Fruit fly (Drosophila melanogaster) whole organism, prepupa: Measurements from ENCODE around the gene NK7.1.
A peak's percentile ranks its signal among the peaks of the same experiment; 100 is the strongest.

Experiments used
- Blimp-1 ChIP-seq: fragments of 200-800 bp; sonication (Bioruptor generic); optimal IDR thresholded peaks from 3 replicates; lab custom pipeline; 2017; ENCODE audit warnings: missing biosample characterization, missing genetic modification characterization, mild to moderate bottlenecking, moderate library complexity, missing genetic modification reagents
- CG10631 ChIP-seq: fragments of 200-800 bp; sonication (Bioruptor generic); optimal IDR thresholded peaks from 2 replicates; lab custom pipeline; 2016; ENCODE audit warnings: missing biosample characterization, missing genetic modification characterization
- CG11294 ChIP-seq: fragments of 200-800 bp; sonication (Bioruptor generic); IDR thresholded peaks from 2 replicates; pipeline ENCODE4 v1.3.6; 2022; ENCODE audit warnings: missing biosample characterization, missing genetic modification characterization
- CG11902 ChIP-seq: fragments of 200-800 bp; sonication (Bioruptor generic); optimal IDR thresholded peaks from 3 replicates; lab custom pipeline; 2016; ENCODE audit warnings: missing biosample characterization, missing genetic modification characterization
- CG15336 ChIP-seq: fragments of 200-800 bp; sonication (Bioruptor generic); IDR thresholded peaks from 2 replicates; pipeline ENCODE4 v1.3.6; 2022; ENCODE audit warnings: missing biosample characterization, missing genetic modification characterization
- CG31627 ChIP-seq: fragments of 200-800 bp; sonication (Bioruptor generic); optimal IDR thresholded peaks from 3 replicates; lab custom pipeline; 2016; ENCODE audit warnings: missing biosample characterization, missing genetic modification characterization
- CG32006 ChIP-seq: fragments of 200-800 bp; sonication (Bioruptor generic); optimal IDR thresholded peaks from 3 replicates; lab custom pipeline; 2017; ENCODE audit warnings: missing biosample characterization, mild to moderate bottlenecking, missing genetic modification characterization
- CG34406 ChIP-seq: fragments of 200-800 bp; sonication (Bioruptor generic); optimal IDR thresholded peaks from 3 replicates; lab custom pipeline; 2016; ENCODE audit warnings: missing biosample characterization, missing genetic modification characterization
- CG3919 ChIP-seq: fragments of 200-800 bp; sonication (Bioruptor generic); optimal IDR thresholded peaks from 3 replicates; lab custom pipeline; 2016; ENCODE audit warnings: missing biosample characterization, missing genetic modification characterization
- CG4318 ChIP-seq: fragments of 200-800 bp; sonication (Bioruptor generic); optimal IDR thresholded peaks from 3 replicates; lab custom pipeline; 2017; ENCODE audit warnings: missing biosample characterization, mild to moderate bottlenecking, missing genetic modification characterization
- CG6163 ChIP-seq: fragments of 200-800 bp; sonication (Bioruptor generic); IDR thresholded peaks from 3 replicates; pipeline ENCODE4 v1.3.6; 2022; ENCODE audit warnings: missing biosample characterization, missing genetic modification characterization
- CG6276 ChIP-seq: fragments of 200-800 bp; sonication (Bioruptor generic); optimal IDR thresholded peaks from 2 replicates; lab custom pipeline; 2017; ENCODE audit warnings: missing biosample characterization, mild to moderate bottlenecking, missing genetic modification characterization
- CG6808 ChIP-seq: fragments of 200-800 bp; sonication (Bioruptor generic); optimal IDR thresholded peaks from 3 replicates; lab custom pipeline; 2017; ENCODE audit warnings: missing biosample characterization, missing genetic modification characterization, mild to moderate bottlenecking, moderate library complexity, missing genetic modification reagents
- CG6854 ChIP-seq: fragments of 200-800 bp; sonication (Bioruptor generic); optimal IDR thresholded peaks from 2 replicates; lab custom pipeline; 2017; ENCODE audit warnings: missing biosample characterization, mild to moderate bottlenecking, missing genetic modification characterization
- CG7368 ChIP-seq: fragments of 200-800 bp; sonication (Bioruptor generic); optimal IDR thresholded peaks from 3 replicates; lab custom pipeline; 2016; ENCODE audit warnings: missing biosample characterization, missing genetic modification characterization
- CG8119 ChIP-seq: fragments of 200-800 bp; sonication (Bioruptor generic); IDR thresholded peaks from 3 replicates; pipeline ENCODE4 v1.3.6; 2022; ENCODE audit warnings: missing biosample characterization, missing genetic modification characterization
- CG8319 ChIP-seq: fragments of 200-800 bp; sonication (Bioruptor generic); optimal IDR thresholded peaks from 3 replicates; lab custom pipeline; 2016; ENCODE audit warnings: missing biosample characterization, missing genetic modification characterization
- CG9139 ChIP-seq: fragments of 200-800 bp; sonication (Bioruptor generic); optimal IDR thresholded peaks from 3 replicates; lab custom pipeline; 2017; ENCODE audit warnings: missing biosample characterization, mild to moderate bottlenecking, missing genetic modification characterization
- Eip75B ChIP-seq: fragments of 200-800 bp; sonication (Bioruptor generic); optimal IDR thresholded peaks from 3 replicates; lab custom pipeline; 2016; ENCODE audit warnings: missing biosample characterization, missing genetic modification characterization
- Eip78C ChIP-seq: fragments of 200-800 bp; sonication (Bioruptor generic); peaks from one replicate; lab custom pipeline; 2016; ENCODE audit warnings: missing biosample characterization, missing genetic modification characterization
- Eip93F ChIP-seq: fragments of 200-800 bp; sonication (Bioruptor generic); optimal IDR thresholded peaks from 2 replicates; lab custom pipeline; 2016; ENCODE audit warnings: missing biosample characterization, mild to moderate bottlenecking, missing genetic modification characterization
- Gug ChIP-seq: fragments of 200-800 bp; sonication (Bioruptor generic); IDR thresholded peaks from 2 replicates; pipeline ENCODE4 v1.3.6; 2022; ENCODE audit warnings: missing biosample characterization, missing genetic modification characterization
- Hr39 ChIP-seq: fragments of 200-800 bp; sonication (Bioruptor generic); optimal IDR thresholded peaks from 2 replicates; lab custom pipeline; 2016; ENCODE audit warnings: missing biosample characterization, missing genetic modification characterization
- Hr4 ChIP-seq: fragments of 200-800 bp; sonication (Bioruptor generic); optimal IDR thresholded peaks from 3 replicates; lab custom pipeline; 2016; ENCODE audit warnings: missing biosample characterization, missing genetic modification characterization
- Lpt ChIP-seq: fragments of 200-800 bp; sonication (Bioruptor generic); optimal IDR thresholded peaks from 3 replicates; lab custom pipeline; 2016; ENCODE audit warnings: missing biosample characterization, missing genetic modification characterization
- Met ChIP-seq: fragments of 200-800 bp; sonication (Bioruptor generic); optimal IDR thresholded peaks from 3 replicates; lab custom pipeline; 2016; ENCODE audit warnings: missing biosample characterization, missing genetic modification characterization
- OdsH ChIP-seq: fragments of 200-800 bp; sonication (Bioruptor generic); optimal IDR thresholded peaks from 3 replicates; lab custom pipeline; 2016; ENCODE audit warnings: missing biosample characterization, missing genetic modification characterization
- Sox102F ChIP-seq: fragments of 200-800 bp; sonication (Bioruptor generic); optimal IDR thresholded peaks from 2 replicates; lab custom pipeline; 2016; ENCODE audit warnings: missing biosample characterization, mild to moderate bottlenecking, missing genetic modification characterization
- achi ChIP-seq: fragments of 200-800 bp; sonication (Bioruptor generic); optimal IDR thresholded peaks from 3 replicates; lab custom pipeline; 2016; ENCODE audit warnings: missing biosample characterization, missing genetic modification characterization
- acj6 ChIP-seq: fragments of 200-800 bp; sonication (Bioruptor generic); optimal IDR thresholded peaks from 3 replicates; lab custom pipeline; 2016; ENCODE audit warnings: missing biosample characterization, missing genetic modification characterization
- cyc ChIP-seq: fragments of 200-800 bp; sonication (Bioruptor generic); optimal IDR thresholded peaks from 3 replicates; lab custom pipeline; 2016; ENCODE audit warnings: missing biosample characterization, missing genetic modification characterization
- dsx ChIP-seq: fragments of 200-800 bp; optimal IDR thresholded peaks from 3 replicates; lab custom pipeline; 2019; ENCODE audit warnings: missing biosample characterization, mild to moderate bottlenecking, missing genetic modification characterization, moderate library complexity; ENCODE audit not compliant: poor library complexity, severe bottlenecking
- eg ChIP-seq: fragments of 200-800 bp; sonication (Bioruptor generic); IDR thresholded peaks from 3 replicates; pipeline ENCODE4 v1.3.6; 2022; ENCODE audit warnings: missing biosample characterization, missing genetic modification characterization
- esn ChIP-seq: fragments of 200-800 bp; sonication (Bioruptor generic); optimal IDR thresholded peaks from 2 replicates; lab custom pipeline; 2016; ENCODE audit warnings: missing biosample characterization, mild to moderate bottlenecking, missing genetic modification characterization, moderate library complexity
- fkh ChIP-seq: fragments of 200-800 bp; sonication (Bioruptor generic); optimal IDR thresholded peaks from 3 replicates; lab custom pipeline; 2017; ENCODE audit warnings: missing biosample characterization, mild to moderate bottlenecking, missing genetic modification characterization, moderate library complexity
- net ChIP-seq: fragments of 200-800 bp; sonication (Bioruptor generic); optimal IDR thresholded peaks from 3 replicates; lab custom pipeline; 2016; ENCODE audit warnings: missing biosample characterization, missing genetic modification characterization
- pdm3 ChIP-seq: fragments of 200-800 bp; sonication (Bioruptor generic); optimal IDR thresholded peaks from 3 replicates; lab custom pipeline; 2016; ENCODE audit warnings: missing biosample characterization, missing genetic modification characterization
- ss ChIP-seq, 2 experiments: fragments of 200-800 bp; sonication (Bioruptor generic); optimal IDR thresholded peaks; 2 replicates in 1 of 2; 3 replicates in 1 of 2; lab custom pipeline; 2017 to 2018; ENCODE audit warnings: mild to moderate bottlenecking in 2 of 2, missing biosample characterization in 2 of 2, missing genetic modification characterization in 2 of 2, moderate library complexity in 1 of 2
- svp ChIP-seq: fragments of 200-800 bp; sonication (Bioruptor generic); peaks from one replicate; lab custom pipeline; 2016; ENCODE audit warnings: missing biosample characterization, missing genetic modification characterization
- topi ChIP-seq: fragments of 200-800 bp; sonication (Bioruptor generic); optimal IDR thresholded peaks from 3 replicates; lab custom pipeline; 2016; ENCODE audit warnings: missing biosample characterization, missing genetic modification characterization
- vri ChIP-seq: fragments of 200-800 bp; sonication (Bioruptor generic); optimal IDR thresholded peaks from 3 replicates; lab custom pipeline; 2016; ENCODE audit warnings: missing biosample characterization, mild to moderate bottlenecking, missing genetic modification characterization

NK7.1 gene

dm6 chr3R:14289958-14290835 is 82.6 kb downstream of the NK7.1 start (continued):
- TF ChIP-seq CG31627 (GFP tag; lab: Kevin White, UChicago), result peak; percentile 40
- no peak for TF ChIP-seq CG6854
- TF ChIP-seq CG6163 (GFP tag; lab: Robert Waterston, UW), result peak; percentile 55
- TF ChIP-seq CG7368 (GFP tag; lab: Kevin White, UChicago), result no peak
- TF ChIP-seq eg (GFP tag; lab: Robert Waterston, UW), result 0 out of 3 replicates have a peak, but pooled peaks have one; percentile 36
- peak; percentile 79 for TF ChIP-seq svp (GFP tag; lab: Kevin White, UChicago)
- TF ChIP-seq CG11294 (GFP tag; lab: Robert Waterston, UW), result no peak
- TF ChIP-seq dsx (GFP tag; lab: Kevin White, UChicago), result peak; percentile 6
- TF ChIP-seq CG32006 (GFP tag; lab: Kevin White, UChicago), result peak; percentile 81
- TF ChIP-seq vri, result peak; percentile 82
- TF ChIP-seq Eip93F (GFP tag; lab: Kevin White, UChicago), result peak; percentile 64
- TF ChIP-seq net (GFP tag; lab: Kevin White, UChicago), result peak; percentile 39
- peak; percentile 28 for TF ChIP-seq Lpt (GFP tag; lab: Kevin White, UChicago)
- TF ChIP-seq CG9139 (GFP tag; lab: Kevin White, UChicago), result no peak
- peak; percentile 38 for TF ChIP-seq Sox102F (GFP tag; lab: Kevin White, UChicago)
- TF ChIP-seq, all 60 proteins: peak for 50

DNA sequence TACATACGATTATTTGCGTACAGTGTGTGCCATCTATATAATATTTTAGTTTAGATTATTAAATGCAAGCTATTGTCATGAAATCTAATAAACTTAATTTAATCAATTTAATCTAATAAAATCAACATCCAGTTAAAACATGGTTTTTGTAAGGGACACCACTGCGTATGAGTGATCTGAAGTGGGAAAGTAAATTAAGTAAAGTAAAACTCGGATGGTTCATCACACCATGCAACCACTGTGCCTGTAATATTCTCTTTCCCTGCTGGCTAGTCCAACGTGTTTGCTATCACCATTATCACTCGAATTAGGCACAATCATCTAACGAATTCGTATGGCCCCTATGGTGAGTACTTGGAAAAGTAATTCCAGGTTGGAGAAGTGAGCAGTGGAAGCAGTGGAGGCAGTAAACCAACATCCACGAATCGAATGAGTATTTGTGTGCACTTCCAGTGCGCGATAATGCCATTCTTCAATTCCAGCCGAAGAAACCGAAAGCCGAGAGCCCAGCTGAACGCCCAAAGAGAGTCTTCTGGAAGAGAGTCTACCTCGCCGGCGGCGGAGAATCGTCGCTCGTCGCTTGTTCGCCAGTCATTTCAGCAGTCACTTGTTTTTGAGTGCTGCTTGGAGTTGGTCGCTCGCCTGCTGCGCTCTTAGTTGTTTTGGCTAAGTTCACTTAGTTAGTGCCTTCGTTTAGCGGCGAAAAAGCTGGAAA is 83.9 kb downstream of the NK7.1 start, which contains the start of gene red:
Gene red, plus strand, starts transcription at position 403 of the 715 bp plus-strand sequence.
- TF ChIP-seq svp (GFP tag; lab: Kevin White, UChicago), result peak; percentile 67
- TF ChIP-seq fkh (GFP tag; lab: Kevin White, UChicago), result peak; percentile 79
- TF ChIP-seq topi (GFP tag; lab: Kevin White, UChicago), result no peak
- peak; percentile 96 for TF ChIP-seq Blimp-1
- TF ChIP-seq CG4318 (GFP tag; lab: Kevin White, UChicago), result peak; percentile 16
- TF ChIP-seq acj6 (GFP tag; lab: Kevin White, UChicago), result peak; percentile 44
- peak; percentile 0 for TF ChIP-seq CG6808
- TF ChIP-seq Lpt (GFP tag; lab: Kevin White, UChicago), result peak; percentile 28
- TF ChIP-seq CG3919 (GFP tag; lab: Kevin White, UChicago), result no peak
- TF ChIP-seq esn, result peak; percentile 23
- TF ChIP-seq CG6276 (GFP tag; lab: Kevin White, UChicago), result peak; percentile 58
- peak; percentile 66 for TF ChIP-seq vri
- TF ChIP-seq ss (GFP tag; optimal IDR thresholded peaks at IDR 0.05; lab: Kevin White, UChicago), result peak; percentile 41 to 58
- TF ChIP-seq Eip75B (GFP tag; lab: Kevin White, UChicago), result peak; percentile 20
- TF ChIP-seq cyc (GFP tag; lab: Kevin White, UChicago), result no peak
- TF ChIP-seq Hr39, result no peak
- TF ChIP-seq CG11902, result no peak
- peak; percentile 66 for TF ChIP-seq eg (GFP tag; lab: Robert Waterston, UW)
- no peak for TF ChIP-seq CG8319 (GFP tag; lab: Kevin White, UChicago)
- TF ChIP-seq pdm3 (GFP tag; lab: Kevin White, UChicago), result peak; percentile 10
- peak; percentile 15 for TF ChIP-seq OdsH (GFP tag; lab: Kevin White, UChicago)
- TF ChIP-seq CG32006 (GFP tag; lab: Kevin White, UChicago), result peak; percentile 69
- TF ChIP-seq CG34406 (GFP tag; lab: Kevin White, UChicago), result no peak
- TF ChIP-seq Hr4 (GFP tag; lab: Kevin White, UChicago), result peak; percentile 69
- peak; percentile 3 for TF ChIP-seq net (GFP tag; lab: Kevin White, UChicago)
- no peak for TF ChIP-seq CG11294 (GFP tag; lab: Robert Waterston, UW)
- TF ChIP-seq dsx (GFP tag; lab: Kevin White, UChicago), result peak; percentile 43
- peak; percentile 31; the same call in 1 of the 2 replicates for TF ChIP-seq Gug (GFP tag; lab: Robert Waterston, UW)
- peak; percentile 35 for TF ChIP-seq CG10631 (GFP tag; lab: Kevin White, UChicago)
- peak; percentile 34 for TF ChIP-seq achi (GFP tag; lab: Kevin White, UChicago)
- peak; percentile 65 for TF ChIP-seq CG15336 (GFP tag; lab: Robert Waterston, UW)
- TF ChIP-seq Sox102F (GFP tag; lab: Kevin White, UChicago), result peak; percentile 25
- TF ChIP-seq CG6854, result peak; percentile 64
- peak; percentile 58 for TF ChIP-seq Eip78C (GFP tag; lab: Kevin White, UChicago)
- peak; percentile 9 for TF ChIP-seq Met (GFP tag; lab: Kevin White, UChicago)
- peak; percentile 41 for TF ChIP-seq CG9139 (GFP tag; lab: Kevin White, UChicago)
- TF ChIP-seq CG6163 (GFP tag; lab: Robert Waterston, UW), result peak; percentile 54; the same call in 2 of the 3 replicates
- peak; percentile 55; the same call in 2 of the 3 replicates for TF ChIP-seq CG8119 (GFP tag; lab: Robert Waterston, UW)
